Fruit fly (Drosophila melanogaster) whole organism, embryonic: ENCODE results near the gene amon.

Source experiments
- ATbp ChIP-seq: fragments of 200-800 bp; sonication (Bioruptor generic); optimal IDR thresholded peaks from 2 replicates; lab custom pipeline; 2017; ENCODE audit warnings: missing biosample characterization, mild to moderate bottlenecking, missing genetic modification characterization, missing genetic modification reagents
- Ada2b ChIP-seq: fragments of 200-800 bp; sonication (Bioruptor generic); IDR thresholded peaks from 2 replicates; pipeline ENCODE4 v1.3.6; 2022; ENCODE audit warnings: missing biosample characterization, missing genetic modification characterization
- Bdp1 ChIP-seq: fragments of 200-800 bp; sonication (Bioruptor generic); optimal IDR thresholded peaks from 3 replicates; lab custom pipeline; 2016; ENCODE audit warnings: missing biosample characterization, missing genetic modification characterization
- Bgb ChIP-seq: fragments of 200-800 bp; sonication (Bioruptor generic); IDR thresholded peaks from 2 replicates; pipeline ENCODE4 v1.3.6; 2022; ENCODE audit warnings: missing biosample characterization, missing genetic modification characterization; ENCODE audit not compliant: partially characterized antibody
- BtbVII ChIP-seq: fragments of 200-800 bp; sonication (Bioruptor generic); optimal IDR thresholded peaks from 3 replicates; lab custom pipeline; 2017; ENCODE audit warnings: missing biosample characterization, mild to moderate bottlenecking, missing genetic modification characterization
- CG10543 ChIP-seq: fragments of 200-800 bp; sonication (Bioruptor generic); optimal IDR thresholded peaks from 3 replicates; lab custom pipeline; 2017; ENCODE audit warnings: missing biosample characterization, mild to moderate bottlenecking, missing genetic modification characterization, moderate library complexity
- CG15269 ChIP-seq: fragments of 200-800 bp; sonication (Bioruptor generic); optimal IDR thresholded peaks from 2 replicates; lab custom pipeline; 2018; ENCODE audit warnings: missing biosample characterization, mild to moderate bottlenecking, missing genetic modification characterization, moderate library complexity
- CG16779 ChIP-seq: fragments of 200-800 bp; sonication (Bioruptor generic); IDR thresholded peaks from 2 replicates; pipeline ENCODE4 v1.3.6; 2022; ENCODE audit warnings: missing biosample characterization, missing genetic modification characterization
- CG18476 ChIP-seq: fragments of 200-800 bp; sonication (Bioruptor generic); optimal IDR thresholded peaks from 2 replicates; lab custom pipeline; 2016; ENCODE audit warnings: missing biosample characterization, mild to moderate bottlenecking, missing genetic modification characterization
- CG18599 ChIP-seq: fragments of 200-800 bp; sonication (Bioruptor generic); optimal IDR thresholded peaks from 3 replicates; lab custom pipeline; 2017; ENCODE audit warnings: missing biosample characterization, missing genetic modification characterization, mild to moderate bottlenecking, moderate library complexity, missing genetic modification reagents
- CG31388 ChIP-seq: fragments of 200-800 bp; sonication (Bioruptor generic); optimal IDR thresholded peaks from 2 replicates; lab custom pipeline; 2016; ENCODE audit warnings: missing biosample characterization, missing genetic modification characterization
- CG6654 ChIP-seq: fragments of 200-800 bp; sonication (Bioruptor generic); optimal IDR thresholded peaks from 2 replicates; lab custom pipeline; 2017; ENCODE audit warnings: missing biosample characterization, mild to moderate bottlenecking, missing genetic modification characterization
- CG7357 ChIP-seq: fragments of 200-800 bp; sonication (Bioruptor generic); IDR thresholded peaks from 3 replicates; pipeline ENCODE4 v1.3.6; 2022; ENCODE audit warnings: missing biosample characterization, missing genetic modification characterization
- CG7372 ChIP-seq: fragments of 200-800 bp; sonication (Bioruptor generic); IDR thresholded peaks from 2 replicates; pipeline ENCODE4 v1.3.6; 2022; ENCODE audit warnings: missing biosample characterization, missing genetic modification characterization
- CG8089 ChIP-seq: fragments of 200-800 bp; sonication (Bioruptor generic); optimal IDR thresholded peaks from 3 replicates; lab custom pipeline; 2016; ENCODE audit warnings: missing biosample characterization, missing genetic modification characterization
- D19B ChIP-seq: fragments of 200-800 bp; sonication (Bioruptor generic); optimal IDR thresholded peaks from 2 replicates; lab custom pipeline; 2017; ENCODE audit warnings: missing biosample characterization, mild to moderate bottlenecking, missing genetic modification characterization
- Doc2 ChIP-seq: fragments of 200-800 bp; sonication (Bioruptor generic); IDR thresholded peaks from 2 replicates; pipeline ENCODE4 v1.3.6; 2022; ENCODE audit warnings: missing biosample characterization, missing genetic modification characterization
- Drgx ChIP-seq: fragments of 200-800 bp; sonication (Bioruptor generic); IDR thresholded peaks from 2 replicates; pipeline ENCODE4 v1.3.6; 2022; ENCODE audit warnings: missing biosample characterization, missing genetic modification characterization
- HLH3B ChIP-seq: fragments of 200-800 bp; sonication (Bioruptor generic); IDR thresholded peaks from 2 replicates; pipeline ENCODE4 v1.3.6; 2022; ENCODE audit warnings: missing biosample characterization, missing genetic modification characterization
- Hmx ChIP-seq: fragments of 200-800 bp; sonication (Bioruptor generic); optimal IDR thresholded peaks from 2 replicates; lab custom pipeline; 2016; ENCODE audit warnings: missing biosample characterization, missing genetic modification characterization
- Hr78 ChIP-seq, 2 experiments: fragments of 200-800 bp in 1 of 2; fragments of >200 bp in 1 of 2; sonication (Bioruptor generic) in 1 of 2; optimal IDR thresholded peaks; 2 replicates each; lab custom pipeline; 2017 to 2019; ENCODE audit warnings: missing biosample characterization in 2 of 2, missing genetic modification characterization in 2 of 2, mild to moderate bottlenecking in 1 of 2, moderate library complexity in 1 of 2
- Jarid2 ChIP-seq: fragments of 200-800 bp; sonication (Bioruptor generic); optimal IDR thresholded peaks from 3 replicates; lab custom pipeline; 2017; ENCODE audit warnings: mild to moderate bottlenecking, missing biosample characterization, missing genetic modification reagents, missing genetic modification characterization
- NC2α ChIP-seq: fragments of 200-800 bp; sonication (Bioruptor generic); optimal IDR thresholded peaks from 2 replicates; lab custom pipeline; 2016; ENCODE audit warnings: missing biosample characterization, missing genetic modification characterization
- NK7.1 ChIP-seq: fragments of 200-800 bp; sonication (Bioruptor generic); optimal IDR thresholded peaks from 3 replicates; lab custom pipeline; 2016; ENCODE audit warnings: missing biosample characterization, missing genetic modification characterization
- PHDP ChIP-seq: fragments of 200-800 bp; sonication (Bioruptor generic); optimal IDR thresholded peaks from 3 replicates; lab custom pipeline; 2018; ENCODE audit warnings: missing biosample characterization, mild to moderate bottlenecking, missing genetic modification characterization, moderate library complexity
- Scr ChIP-seq: fragments of 200-800 bp; sonication (Bioruptor generic); IDR thresholded peaks from 2 replicates; pipeline ENCODE4 v1.3.6; 2022; ENCODE audit warnings: missing biosample characterization, missing genetic modification characterization; ENCODE audit not compliant: partially characterized antibody
- Sox100B ChIP-seq: fragments of 200-800 bp; sonication (Bioruptor generic); optimal IDR thresholded peaks from 3 replicates; lab custom pipeline; 2018; ENCODE audit warnings: missing biosample characterization, mild to moderate bottlenecking, missing genetic modification characterization
- Tbp ChIP-seq: fragments of >200 bp; optimal IDR thresholded peaks from 2 replicates; lab custom pipeline; 2018; ENCODE audit warnings: missing biosample characterization, missing genetic modification characterization
- Usf ChIP-seq: fragments of 200-800 bp; sonication (Bioruptor generic); optimal IDR thresholded peaks from 2 replicates; lab custom pipeline; 2017; ENCODE audit warnings: missing genotype, missing biosample characterization, missing genetic modification characterization
- Vsx1 ChIP-seq: fragments of 200-800 bp; sonication (Bioruptor generic); optimal IDR thresholded peaks from 2 replicates; lab custom pipeline; 2017; ENCODE audit warnings: missing biosample characterization, mild to moderate bottlenecking, missing genetic modification characterization, missing genetic modification reagents
- amos ChIP-seq: fragments of 200-800 bp; sonication (Bioruptor generic); IDR thresholded peaks from 2 replicates; pipeline ENCODE4 v1.3.6; 2022; ENCODE audit warnings: missing biosample characterization, missing genetic modification characterization; ENCODE audit not compliant: partially characterized antibody
- az2 ChIP-seq: fragments of 200-800 bp; sonication (Bioruptor generic); optimal IDR thresholded peaks from 3 replicates; lab custom pipeline; 2016; ENCODE audit warnings: missing biosample characterization, missing genetic modification characterization
- bab2 ChIP-seq: fragments of 200-800 bp; sonication (Bioruptor generic); optimal IDR thresholded peaks from 2 replicates; lab custom pipeline; 2016; ENCODE audit warnings: missing biosample characterization, missing genetic modification characterization
- cad ChIP-seq: fragments of >200 bp; optimal IDR thresholded peaks from 2 replicates; lab custom pipeline; 2017; ENCODE audit warnings: missing biosample characterization, missing genetic modification characterization
- corto ChIP-seq: fragments of 200-800 bp; sonication (Bioruptor generic); optimal IDR thresholded peaks from 2 replicates; lab custom pipeline; 2016; ENCODE audit warnings: missing biosample characterization, mild to moderate bottlenecking, missing genetic modification characterization, moderate library complexity
- gro ChIP-seq: fragments of 200-800 bp; sonication (Bioruptor generic); optimal IDR thresholded peaks from 2 replicates; lab custom pipeline; 2016; ENCODE audit warnings: missing biosample characterization, missing genetic modification characterization
- jumu ChIP-seq: fragments of 200-800 bp; sonication (Bioruptor generic); optimal IDR thresholded peaks from 3 replicates; lab custom pipeline; 2016; ENCODE audit warnings: missing biosample characterization, missing genetic modification characterization
- kah ChIP-seq: fragments of 200-800 bp; sonication (Bioruptor generic); optimal IDR thresholded peaks from 2 replicates; lab custom pipeline; 2018; ENCODE audit warnings: missing biosample characterization, mild to moderate bottlenecking, missing genetic modification characterization
- ken ChIP-seq: fragments of 200-800 bp; sonication (Bioruptor generic); IDR thresholded peaks from 3 replicates; pipeline ENCODE4 v1.3.6; 2022; ENCODE audit warnings: missing biosample characterization, missing genetic modification characterization
- lola ChIP-seq, 3 experiments: fragments of >200 bp in 2 of 3; fragments of 200-800 bp in 1 of 3; sonication (Bioruptor generic) in 1 of 3; optimal IDR thresholded peaks; 2 replicates each; lab custom pipeline; 2017 to 2019; ENCODE audit warnings: missing biosample characterization in 3 of 3, missing genetic modification characterization in 3 of 3, mild to moderate bottlenecking in 1 of 3, moderate library complexity in 1 of 3
- nau ChIP-seq: fragments of 200-800 bp; sonication (Bioruptor generic); optimal IDR thresholded peaks from 3 replicates; lab custom pipeline; 2017; ENCODE audit warnings: missing biosample characterization, mild to moderate bottlenecking, missing genetic modification characterization, missing genetic modification reagents
- rib ChIP-seq: fragments of 200-800 bp; sonication (Bioruptor generic); IDR thresholded peaks from 2 replicates; pipeline ENCODE4 v1.3.6; 2022; ENCODE audit warnings: missing biosample characterization, missing genetic modification characterization
- slbo ChIP-seq: fragments of 200-800 bp; sonication (Bioruptor generic); IDR thresholded peaks from 2 replicates; pipeline ENCODE4 v1.3.6; 2022; ENCODE audit warnings: missing biosample characterization, missing genetic modification characterization
- slp2 ChIP-seq: fragments of 200-800 bp; sonication (Bioruptor generic); optimal IDR thresholded peaks from 2 replicates; lab custom pipeline; 2016; ENCODE audit warnings: missing biosample characterization, missing genetic modification characterization
- sob ChIP-seq: fragments of 200-800 bp; sonication (Bioruptor generic); IDR thresholded peaks from 2 replicates; pipeline ENCODE4 v1.3.6; 2022; ENCODE audit warnings: missing biosample characterization, missing genetic modification characterization
- stwl ChIP-seq: fragments of 200-800 bp; sonication (Bioruptor generic); optimal IDR thresholded peaks from 3 replicates; lab custom pipeline; 2018; ENCODE audit warnings: missing biosample characterization, mild to moderate bottlenecking, missing genetic modification characterization, moderate library complexity
- tap ChIP-seq: fragments of 200-800 bp; optimal IDR thresholded peaks from 3 replicates; lab custom pipeline; 2019; ENCODE audit warnings: missing biosample characterization, mild to moderate bottlenecking, missing genetic modification characterization, moderate library complexity
- twi ChIP-seq: fragments of 200-800 bp; optimal IDR thresholded peaks from 2 replicates; lab custom pipeline; 2019; ENCODE audit warnings: missing biosample characterization, mild to moderate bottlenecking, missing genetic modification characterization, moderate library complexity
- tx ChIP-seq: fragments of 200-800 bp; sonication (Bioruptor generic); optimal IDR thresholded peaks from 2 replicates; lab custom pipeline; 2016; ENCODE audit warnings: missing biosample characterization, missing genetic modification characterization
- unpg ChIP-seq: fragments of 200-800 bp; sonication (Bioruptor generic); optimal IDR thresholded peaks from 3 replicates; lab custom pipeline; 2018; ENCODE audit warnings: missing biosample characterization, mild to moderate bottlenecking, missing genetic modification characterization, moderate library complexity
- wek ChIP-seq: fragments of 200-800 bp; sonication (Bioruptor generic); optimal IDR thresholded peaks from 3 replicates; lab custom pipeline; 2018; ENCODE audit warnings: missing biosample characterization, mild to moderate bottlenecking, missing genetic modification characterization, moderate library complexity

Gene amon

dm6 chr3R:26654594-26654993 is 59.4 kb downstream of the amon start (continued):
- TF ChIP-seq Doc2 (GFP tag; lab: Robert Waterston, UW) (peak; percentile 9; the same call in 1 of the 2 replicates), Usf (GFP tag; lab: Kevin White, UChicago) (no peak), CG18476 (GFP tag; lab: Kevin White, UChicago) (no peak), Sox100B (peak; percentile 54), unpg (peak; percentile 57), BtbVII (GFP tag; lab: Kevin White, UChicago) (peak; percentile 54), lola (GFP tag; optimal IDR thresholded peaks at IDR 0.05; lab: Kevin White, UChicago) (no peak), slp2 (GFP tag; lab: Kevin White, UChicago) (peak; percentile 38), az2 (GFP tag; lab: Kevin White, UChicago) (peak; percentile 35), slbo (GFP tag; lab: Robert Waterston, UW) (peak; percentile 61), CG31388 (GFP tag; lab: Kevin White, UChicago) (no peak), Bgb (GFP tag; lab: Robert Waterston, UW) (no peak), CG16779 (GFP tag; lab: Robert Waterston, UW) (no peak), NC2α (GFP tag; lab: Kevin White, UChicago) (peak; percentile 7), amos (GFP tag; lab: Robert Waterston, UW) (no peak), Scr (GFP tag; lab: Robert Waterston, UW) (no peak), PHDP (peak; percentile 59), wek (no peak), Drgx (GFP tag; lab: Robert Waterston, UW) (no peak; the same call in 1 of the 2 replicates), cad (GFP tag; lab: Kevin White, UChicago) (no peak), tap (tag; lab: Kevin White, UChicago) (no peak), Hr78 (GFP tag; optimal IDR thresholded peaks at IDR 0.05; lab: Kevin White, UChicago) (no peak), corto (GFP tag; lab: Kevin White, UChicago) (no peak), CG8089 (GFP tag; lab: Kevin White, UChicago) (no peak), Ada2b (GFP tag; lab: Robert Waterston, UW) (peak; percentile 72), kah (GFP tag; lab: Kevin White, UChicago) (no peak), twi (tag; lab: Kevin White, UChicago) (no peak), Bdp1 (GFP tag; lab: Kevin White, UChicago) (no peak), D19B (GFP tag; lab: Kevin White, UChicago) (no peak), Vsx1 (GFP tag; lab: Kevin White, UChicago) (peak; percentile 60), CG7372 (GFP tag; lab: Robert Waterston, UW) (no peak), NK7.1 (GFP tag; lab: Kevin White, UChicago) (no peak), ken (GFP tag; lab: Robert Waterston, UW) (peak; percentile 22; the same call in 1 of the 3 replicates), gro (GFP tag; lab: Kevin White, UChicago) (peak; percentile 52), nau (GFP tag; lab: Kevin White, UChicago) (peak; percentile 47), CG18599 (GFP tag; lab: Kevin White, UChicago) (peak; percentile 69), ATbp (peak; percentile 14), CG15269 (tag; lab: Kevin White, UChicago) (peak; percentile 56), Jarid2 (GFP tag; lab: Kevin White, UChicago) (no peak), HLH3B (GFP tag; lab: Robert Waterston, UW) (peak; percentile 80), stwl (tag; lab: Kevin White, UChicago) (no peak), Tbp (GFP tag; lab: Kevin White, UChicago) (no peak), bab2 (GFP tag; lab: Kevin White, UChicago) (peak; percentile 48), jumu (GFP tag; lab: Kevin White, UChicago) (peak; percentile 35), CG6654 (no peak), tx (GFP tag; lab: Kevin White, UChicago) (peak; percentile 31), CG10543 (GFP tag; lab: Kevin White, UChicago) (no peak), rib (GFP tag; lab: Robert Waterston, UW) (no peak), sob (GFP tag; lab: Robert Waterston, UW) (peak; percentile 49; the same call in 1 of the 2 replicates), CG7357 (0 out of 3 replicates have a peak, but pooled peaks have one; percentile 31), Hmx (GFP tag; lab: Kevin White, UChicago) (peak; percentile 4)
